Worm (Caenorhabditis elegans) whole organism, late embryonic: ENCODE measurements around the gene F32D8.13.

Source experiments
- C38D4.7 ChIP-seq: fragments of 200-800 bp; sonication (Bioruptor generic); optimal IDR thresholded peaks from 2 replicates; lab custom pipeline; 2018; ENCODE audit warnings: mild to moderate bottlenecking, missing genetic modification characterization, moderate library complexity, missing compliant biosample characterization
- K09A11.1 ChIP-seq: sonication (generic microtip); optimal IDR thresholded peaks from 2 replicates; lab custom pipeline; 2017; ENCODE audit warnings: antibody characterized with exemption, mild to moderate bottlenecking, missing genetic modification characterization, missing compliant biosample characterization; ENCODE audit not compliant: insufficient read depth
- ceh-14 ChIP-seq: sonication (generic microtip); optimal IDR thresholded peaks from 2 replicates; lab custom pipeline; 2016; ENCODE audit warnings: missing genotype, missing genetic modification characterization, missing compliant biosample characterization
- ceh-31 ChIP-seq: sonication (generic microtip); optimal IDR thresholded peaks from 2 replicates; lab custom pipeline; 2016; ENCODE audit warnings: missing genetic modification characterization, missing compliant biosample characterization
- ceh-34 ChIP-seq: sonication (generic microtip); optimal IDR thresholded peaks from 2 replicates; lab custom pipeline; 2016; ENCODE audit warnings: mild to moderate bottlenecking, missing genetic modification characterization, missing compliant biosample characterization
- ceh-6 ChIP-seq: fragments of 200-800 bp; sonication (Bioruptor generic); optimal IDR thresholded peaks from 2 replicates; lab custom pipeline; 2018; ENCODE audit warnings: mild to moderate bottlenecking, missing genetic modification characterization, missing compliant biosample characterization
- che-1 ChIP-seq: sonication (generic microtip); optimal IDR thresholded peaks from 2 replicates; lab custom pipeline; 2016; ENCODE audit warnings: mild to moderate bottlenecking, missing genetic modification characterization, missing compliant biosample characterization
- dmd-4 ChIP-seq: sonication (generic microtip); optimal IDR thresholded peaks from 2 replicates; lab custom pipeline; 2016; ENCODE audit warnings: borderline replicate concordance, missing genetic modification characterization, missing compliant biosample characterization
- elt-4 ChIP-seq: sonication (generic microtip); optimal IDR thresholded peaks from 2 replicates; lab custom pipeline; 2016; ENCODE audit warnings: missing genetic modification characterization, missing compliant biosample characterization
- eyg-1 ChIP-seq: sonication (generic microtip); optimal IDR thresholded peaks from 2 replicates; lab custom pipeline; 2016; ENCODE audit warnings: missing genotype, missing genetic modification characterization, missing compliant biosample characterization
- fkh-10 ChIP-seq: fragments of 150-350 bp; optimal IDR thresholded peaks from 2 replicates; lab custom pipeline; 2014; ENCODE audit warnings: missing biosample characterization, missing genetic modification reagents, missing genetic modification characterization
- gmeb-2 ChIP-seq: sonication (generic microtip); optimal IDR thresholded peaks from 2 replicates; lab custom pipeline; 2016; ENCODE audit warnings: missing genetic modification characterization, inconsistent platforms, missing compliant biosample characterization
- hlh-13 ChIP-seq: fragments of 200-800 bp; sonication (Bioruptor generic); optimal IDR thresholded peaks from 2 replicates; lab custom pipeline; 2018; ENCODE audit warnings: mild to moderate bottlenecking, missing genetic modification characterization, missing compliant biosample characterization
- hlh-15 ChIP-seq: sonication (generic microtip); optimal IDR thresholded peaks from 2 replicates; lab custom pipeline; 2016; ENCODE audit warnings: missing genetic modification characterization, missing compliant biosample characterization
- hlh-30 ChIP-seq: sonication (generic microtip); optimal IDR thresholded peaks from 2 replicates; lab custom pipeline; 2017; ENCODE audit warnings: antibody characterized with exemption, missing genetic modification characterization, missing compliant biosample characterization; ENCODE audit not compliant: insufficient read depth
- hlh-6 ChIP-seq: sonication (generic microtip); optimal IDR thresholded peaks from 2 replicates; lab custom pipeline; 2016; ENCODE audit warnings: missing genotype, missing genetic modification characterization, missing compliant biosample characterization
- hlh-8 ChIP-seq: sonication (generic microtip); optimal IDR thresholded peaks from 2 replicates; lab custom pipeline; 2016; ENCODE audit warnings: missing genotype, missing genetic modification characterization, missing compliant biosample characterization
- lin-11 ChIP-seq: fragments of 200-800 bp; sonication (Bioruptor generic); optimal IDR thresholded peaks from 2 replicates; lab custom pipeline; 2018; ENCODE audit warnings: mild to moderate bottlenecking, missing genetic modification characterization, missing compliant biosample characterization
- madf-2 ChIP-seq: sonication (generic microtip); optimal IDR thresholded peaks from 2 replicates; lab custom pipeline; 2017; ENCODE audit warnings: missing genetic modification characterization, missing compliant biosample characterization
- nfya-1 ChIP-seq: sonication (generic microtip); optimal IDR thresholded peaks from 2 replicates; lab custom pipeline; 2017; ENCODE audit warnings: missing genetic modification characterization, mild to moderate bottlenecking, missing compliant biosample characterization, antibody characterized with exemption, moderate library complexity
- nhr-232 ChIP-seq: sonication (generic microtip); optimal IDR thresholded peaks from 2 replicates; lab custom pipeline; 2016; ENCODE audit warnings: missing genetic modification characterization, missing compliant biosample characterization
- odd-2 ChIP-seq: sonication (generic microtip); optimal IDR thresholded peaks from 2 replicates; lab custom pipeline; 2017; ENCODE audit warnings: antibody characterized with exemption, mild to moderate bottlenecking, missing genetic modification characterization, missing compliant biosample characterization
- pax-1 ChIP-seq: fragments of 150-350 bp; optimal IDR thresholded peaks from 2 replicates; lab custom pipeline; 2014; ENCODE audit warnings: missing biosample characterization, missing genetic modification characterization
- pha-4 ChIP-seq: fragments of 150-350 bp; optimal IDR thresholded peaks from 2 replicates; lab custom pipeline; 2018; ENCODE audit warnings: missing biosample characterization, missing genetic modification reagents, missing genetic modification characterization
- pqm-1 ChIP-seq: sonication (generic microtip); optimal IDR thresholded peaks from 2 replicates; lab custom pipeline; 2016; ENCODE audit warnings: missing genetic modification characterization, missing compliant biosample characterization
- ref-2 ChIP-seq: sonication (generic microtip); optimal IDR thresholded peaks from 2 replicates; lab custom pipeline; 2016; ENCODE audit warnings: missing genetic modification characterization, missing compliant biosample characterization
- rnt-1 ChIP-seq: sonication (generic microtip); optimal IDR thresholded peaks from 2 replicates; lab custom pipeline; 2016; ENCODE audit warnings: missing genetic modification characterization, missing compliant biosample characterization
- sdc-2 ChIP-seq: sonication (generic microtip); optimal IDR thresholded peaks from 2 replicates; lab custom pipeline; 2016; ENCODE audit warnings: missing genotype, missing genetic modification characterization, missing compliant biosample characterization
- sox-2 ChIP-seq: fragments of 200-800 bp; sonication (Bioruptor generic); IDR thresholded peaks from 2 replicates; pipeline ENCODE4 v1.3.6; 2022; ENCODE audit warnings: missing genetic modification reagents, missing genetic modification characterization, missing compliant biosample characterization
- syd-9 ChIP-seq: sonication (generic microtip); optimal IDR thresholded peaks from 2 replicates; lab custom pipeline; 2016; ENCODE audit warnings: mild to moderate bottlenecking, missing genetic modification characterization, moderate library complexity, missing compliant biosample characterization
- tbx-2 ChIP-seq: sonication (generic microtip); optimal IDR thresholded peaks from 2 replicates; lab custom pipeline; 2016; ENCODE audit warnings: missing genetic modification characterization, missing compliant biosample characterization
- tbx-7 ChIP-seq: sonication (generic microtip); optimal IDR thresholded peaks from 2 replicates; lab custom pipeline; 2016; ENCODE audit warnings: missing genotype, missing genetic modification characterization, missing compliant biosample characterization
- ttx-3 ChIP-seq: sonication (generic microtip); optimal IDR thresholded peaks from 2 replicates; lab custom pipeline; 2016; ENCODE audit warnings: missing genetic modification reagents, missing genetic modification characterization, missing compliant biosample characterization
- unc-3 ChIP-seq, 2 experiments: fragments of 200-800 bp in 1 of 2; sonication (Bioruptor generic) in 1 of 2; sonication (generic microtip) in 1 of 2; conservative IDR thresholded peaks in 1 of 2; optimal IDR thresholded peaks in 1 of 2; 2 replicates each; pipeline versions ENCODE4 v1.3.6 to Lab custom; 2016 to 2022; ENCODE audit warnings: missing compliant biosample characterization in 2 of 2, missing genetic modification characterization in 2 of 2, missing genetic modification reagents in 1 of 2
- unc-42 ChIP-seq: sonication (generic microtip); optimal IDR thresholded peaks from 2 replicates; lab custom pipeline; 2016; ENCODE audit warnings: missing genotype, missing genetic modification characterization, missing compliant biosample characterization
- unc-55 ChIP-seq: sonication (generic microtip); optimal IDR thresholded peaks from 2 replicates; lab custom pipeline; 2017; ENCODE audit warnings: missing biosample characterization, missing genetic modification reagents, missing genetic modification characterization
- unc-86 ChIP-seq: sonication (generic microtip); optimal IDR thresholded peaks from 2 replicates; lab custom pipeline; 2016; ENCODE audit warnings: missing genetic modification characterization, missing compliant biosample characterization
- zip-5 ChIP-seq: sonication (generic microtip); optimal IDR thresholded peaks from 2 replicates; lab custom pipeline; 2016; ENCODE audit warnings: missing genetic modification characterization, missing compliant biosample characterization
- ztf-16 ChIP-seq: sonication (generic microtip); optimal IDR thresholded peaks from 2 replicates; lab custom pipeline; 2017; ENCODE audit warnings: missing genetic modification characterization, missing compliant biosample characterization

The F32D8.13 gene

ce11 chrV:10924731-10925130 is 28.4 kb upstream of the F32D8.13 start, which contains the start of gene F58B4.6:
Gene F58B4.6, plus strand, starts transcription at chrV:10925031.
- TF ChIP-seq unc-3 (GFP tag; conservative IDR thresholded peaks at IDR 0.05; lab: Robert Waterston, UW) (no peak), unc-3 (tag; optimal IDR thresholded peaks at IDR 0.05; lab: Kevin White, UChicago) (no peak), pha-4 (no peak), ceh-31 (tag; lab: Kevin White, UChicago) (no peak), sox-2 (GFP tag; lab: Robert Waterston, UW) (no peak), ceh-6 (GFP tag; lab: Kevin White, UChicago) (no peak), madf-2 (no peak), ceh-14 (tag; lab: Kevin White, UChicago) (no peak), rnt-1 (tag; lab: Kevin White, UChicago) (no peak), ztf-16 (tag; lab: Kevin White, UChicago) (no peak), tbx-7 (tag; lab: Kevin White, UChicago) (no peak), unc-55 (no peak), syd-9 (tag; lab: Kevin White, UChicago) (no peak), eyg-1 (tag; lab: Kevin White, UChicago) (no peak), che-1 (tag; lab: Kevin White, UChicago) (no peak), nfya-1 (tag; lab: Kevin White, UChicago) (no peak), hlh-13 (GFP tag; lab: Kevin White, UChicago) (no peak), dmd-4 (tag; lab: Kevin White, UChicago) (no peak)

ce11 chrV:10923229-10923628 is 26.9 kb upstream of the F32D8.13 start, which contains the start of gene F58B4.7:
Gene F58B4.7, minus strand, starts transcription at chrV:10923329.
- TF ChIP-seq tbx-7 (tag; lab: Kevin White, UChicago) (no peak), ref-2 (tag; lab: Kevin White, UChicago) (no peak), nhr-232 (no peak), fkh-10 (no peak), tbx-2 (tag; lab: Kevin White, UChicago) (no peak), lin-11 (tag; lab: Kevin White, UChicago) (no peak), che-1 (tag; lab: Kevin White, UChicago) (no peak), hlh-13 (GFP tag; lab: Kevin White, UChicago) (no peak), pqm-1 (tag; lab: Kevin White, UChicago) (no peak), unc-3 (GFP tag; conservative IDR thresholded peaks at IDR 0.05; lab: Robert Waterston, UW) (no peak), unc-3 (tag; optimal IDR thresholded peaks at IDR 0.05; lab: Kevin White, UChicago) (no peak), pax-1 (tag; lab: Kevin White, UChicago) (no peak), ceh-34 (no peak), hlh-6 (tag; lab: Kevin White, UChicago) (no peak), odd-2 (tag; lab: Kevin White, UChicago) (no peak), eyg-1 (tag; lab: Kevin White, UChicago) (no peak), hlh-15 (tag; lab: Kevin White, UChicago) (no peak), hlh-8 (tag; lab: Kevin White, UChicago) (no peak), gmeb-2 (no peak)

ce11 chrV:10921747-10922146 is 25.4 kb upstream of the F32D8.13 start, which contains the start of gene nas-31:
Gene nas-31, minus strand, starts transcription at chrV:10921847.
- no peak for TF ChIP-seq ttx-3 (tag; lab: Kevin White, UChicago)
- TF ChIP-seq unc-42 (tag; lab: Kevin White, UChicago): no peak
- TF ChIP-seq nhr-232: no peak
- no peak for TF ChIP-seq hlh-15 (tag; lab: Kevin White, UChicago)
- no peak for TF ChIP-seq C38D4.7 (GFP tag; lab: Kevin White, UChicago)

ce11 chrV:10918373-10918772 is 22.0 kb upstream of the F32D8.13 start, which contains the start of gene F58B4.2:
Gene F58B4.2, minus strand, starts transcription at chrV:10918473.
- no peak for TF ChIP-seq pax-1 (tag; lab: Kevin White, UChicago)
- TF ChIP-seq tbx-7 (tag; lab: Kevin White, UChicago): no peak
- no peak for TF ChIP-seq fkh-10
- TF ChIP-seq K09A11.1 (tag; lab: Kevin White, UChicago): no peak
- TF ChIP-seq elt-4: no peak
- no peak for TF ChIP-seq gmeb-2
- no peak for TF ChIP-seq tbx-2 (tag; lab: Kevin White, UChicago)
- TF ChIP-seq dmd-4 (tag; lab: Kevin White, UChicago): no peak
- no peak for TF ChIP-seq sdc-2 (tag; lab: Kevin White, UChicago)
- no peak for TF ChIP-seq rnt-1 (tag; lab: Kevin White, UChicago)
- no peak for TF ChIP-seq ref-2 (tag; lab: Kevin White, UChicago)
- TF ChIP-seq hlh-30: no peak
- no peak for TF ChIP-seq odd-2 (tag; lab: Kevin White, UChicago)
- no peak for TF ChIP-seq hlh-13 (GFP tag; lab: Kevin White, UChicago)
- TF ChIP-seq unc-86: no peak
- TF ChIP-seq pqm-1 (tag; lab: Kevin White, UChicago): no peak
- no peak for TF ChIP-seq C38D4.7 (GFP tag; lab: Kevin White, UChicago)
- no peak for TF ChIP-seq zip-5 (tag; lab: Kevin White, UChicago)
- TF ChIP-seq hlh-8 (tag; lab: Kevin White, UChicago): no peak
- no peak for TF ChIP-seq pha-4
